Fruit fly (Drosophila melanogaster): ENCODE results near the gene EMC2B.

The EMC2B gene

dm6 chr3R:16987220-16987923 lies 4.3 kb downstream of the EMC2B start, which contains the start of gene CG18622 (continued):
- 0 out of 2 replicates have a peak, but pooled peaks have one; percentile 3 for TF ChIP-seq Ada2b (GFP tag; IDR thresholded peaks at IDR 0.05)
- no peak for TF ChIP-seq lbe (GFP tag; optimal IDR thresholded peaks at IDR 0.05)
- peak; percentile 61 for TF ChIP-seq sd (tag; optimal IDR thresholded peaks at IDR 0.05)
- TF ChIP-seq CG3838 (GFP tag; optimal IDR thresholded peaks at IDR 0.05) = no peak
- TF ChIP-seq en (GFP tag; optimal IDR thresholded peaks at IDR 0.05) = no peak
- TF ChIP-seq fd3F (GFP tag; optimal IDR thresholded peaks at IDR 0.05) = no peak
- TF ChIP-seq lab (GFP tag; optimal IDR thresholded peaks at IDR 0.05) = peak; percentile 26
- TF ChIP-seq Deaf1 (tag; optimal IDR thresholded peaks at IDR 0.05) = peak; percentile 88
- no peak for TF ChIP-seq C15 (GFP tag; IDR thresholded peaks at IDR 0.05)
- no peak for TF ChIP-seq yki (optimal IDR thresholded peaks at IDR 0.05)
- TF ChIP-seq Sox100B (GFP tag; optimal IDR thresholded peaks at IDR 0.05) = peak; percentile 11
- 0 out of 2 replicates have a peak, but pooled peaks have one; percentile 19 for TF ChIP-seq MBD-R2 (GFP tag; IDR thresholded peaks at IDR 0.05)
- TF ChIP-seq slbo (GFP tag; IDR thresholded peaks at IDR 0.05) = 0 out of 2 replicates have a peak, but pooled peaks have one; percentile 2
- no peak for TF ChIP-seq fu2 (GFP tag; optimal IDR thresholded peaks at IDR 0.05)
- peak; percentile 6 for TF ChIP-seq fd96Cb (tag; optimal IDR thresholded peaks at IDR 0.05)
- 0 out of 2 replicates have a peak, but pooled peaks have one; percentile 19 for TF ChIP-seq CG4730 (GFP tag; IDR thresholded peaks at IDR 0.05)
- TF ChIP-seq CG15514 (GFP tag; optimal IDR thresholded peaks at IDR 0.05) = peak; percentile 30
- TF ChIP-seq Asciz (GFP tag; optimal IDR thresholded peaks at IDR 0.05) = peak; percentile 19
- no peak; the same call in 1 of the 2 replicates for TF ChIP-seq tna (GFP tag; IDR thresholded peaks at IDR 0.05; ENCODE audit: partially characterized antibody)
- peak; percentile 7 for TF ChIP-seq cg (GFP tag; optimal IDR thresholded peaks at IDR 0.05)
- peak in 1 of 2 experiments; percentile 10 for TF ChIP-seq crp (GFP tag; optimal IDR thresholded peaks at IDR 0.05)
- peak; percentile 28 for TF ChIP-seq CG18599 (GFP tag; optimal IDR thresholded peaks at IDR 0.05)
- TF ChIP-seq CG12659 (GFP tag; optimal IDR thresholded peaks at IDR 0.05) = peak; percentile 24
- TF ChIP-seq Meics (GFP tag; optimal IDR thresholded peaks at IDR 0.05) = no peak
- TF ChIP-seq CG14441 (GFP tag; IDR thresholded peaks at IDR 0.05) = no peak
- TF ChIP-seq CkIIα-i1 (GFP tag; IDR thresholded peaks at IDR 0.05) = no peak
- TF ChIP-seq grn (GFP tag; optimal IDR thresholded peaks at IDR 0.05) = peak; percentile 2
- TF ChIP-seq nom (GFP tag; optimal IDR thresholded peaks at IDR 0.05) = peak; percentile 15
- TF ChIP-seq sob (GFP tag; IDR thresholded peaks at IDR 0.05) = peak; percentile 37; the same call in 1 of the 2 replicates
- TF ChIP-seq Chrac-16 (GFP tag; optimal IDR thresholded peaks at IDR 0.05) = no peak
- TF ChIP-seq CG6813 (GFP tag; optimal IDR thresholded peaks at IDR 0.05) = no peak
- no peak for TF ChIP-seq unc-4 (GFP tag; IDR thresholded peaks at IDR 0.05; ENCODE audit: partially characterized antibody)
- TF ChIP-seq abd-A (tag; optimal IDR thresholded peaks at IDR 0.05) = peak; percentile 66
- TF ChIP-seq pb (GFP tag; optimal IDR thresholded peaks at IDR 0.05) = no peak
- TF ChIP-seq CG9817 (tag; optimal IDR thresholded peaks at IDR 0.05) = no peak
- peak; percentile 74 for TF ChIP-seq Blimp-1 (GFP tag; optimal IDR thresholded peaks at IDR 0.05)
- TF ChIP-seq vnd (GFP tag; IDR thresholded peaks at IDR 0.05; ENCODE audit: partially characterized antibody) = peak; percentile 44; the same call in 1 of the 3 replicates
- TF ChIP-seq ken (GFP tag; IDR thresholded peaks at IDR 0.05) = 0 out of 3 replicates have a peak, but pooled peaks have one; percentile 32
- TF ChIP-seq insv (GFP tag; optimal IDR thresholded peaks at IDR 0.05) = no peak
- TF ChIP-seq cato (GFP tag; optimal IDR thresholded peaks at IDR 0.05; ENCODE audit: borderline replicate concordance) = no peak
- peak; percentile 36 for TF ChIP-seq Ssrp (tag; optimal IDR thresholded peaks at IDR 0.05)
- TF ChIP-seq CG15269 (tag; optimal IDR thresholded peaks at IDR 0.05) = no peak
